Worm (Caenorhabditis elegans) whole organism, L1 larva: ENCODE measurements around the gene pycr-1.

Experiments
- aha-1 ChIP-seq: fragments of 150-350 bp; optimal IDR thresholded peaks from 2 replicates; lab custom pipeline; 2014; ENCODE audit warnings: missing biosample characterization, missing genetic modification characterization
- ama-1 ChIP-seq: fragments of 150-350 bp; optimal IDR thresholded peaks from 2 replicates; lab custom pipeline; 2014
- grh-1 ChIP-seq: fragments of 200-800 bp; sonication (Bioruptor generic); IDR thresholded peaks from 2 replicates; pipeline ENCODE4 v1.3.6; 2022; ENCODE audit warnings: missing genetic modification reagents, missing genetic modification characterization, missing compliant biosample characterization
- lin-39 ChIP-seq: fragments of 150-350 bp; optimal IDR thresholded peaks from 2 replicates; lab custom pipeline; 2014; ENCODE audit warnings: missing biosample characterization, missing genetic modification reagents, missing genetic modification characterization
- lsy-2 ChIP-seq, 2 experiments: fragments of 150-350 bp; optimal IDR thresholded peaks; 2 replicates each; lab custom pipeline; 2014; ENCODE audit warnings: missing biosample characterization in 2 of 2, missing genetic modification characterization in 2 of 2
- nhr-77 ChIP-seq: fragments of 150-350 bp; optimal IDR thresholded peaks from 2 replicates; lab custom pipeline; 2014; ENCODE audit warnings: missing biosample characterization, missing genetic modification characterization
- nhr-90 ChIP-seq: sonication (generic microtip); optimal IDR thresholded peaks from 2 replicates; lab custom pipeline; 2016; ENCODE audit warnings: mild to moderate bottlenecking, missing genetic modification characterization, missing compliant biosample characterization; ENCODE audit not compliant: poor library complexity
- snpc-4 ChIP-seq: fragments of 150-350 bp; optimal IDR thresholded peaks from 2 replicates; lab custom pipeline; 2014; ENCODE audit warnings: missing biosample characterization, missing genetic modification characterization
- unc-62 ChIP-seq: fragments of 150-350 bp; optimal IDR thresholded peaks from 2 replicates; lab custom pipeline; 2014; ENCODE audit warnings: missing biosample characterization, missing genetic modification reagents, missing genetic modification characterization
- vab-15 ChIP-seq: sonication (generic microtip); optimal IDR thresholded peaks from 2 replicates; lab custom pipeline; 2017; ENCODE audit warnings: missing genotype, mild to moderate bottlenecking, missing genetic modification characterization, missing compliant biosample characterization
- ztf-4 ChIP-seq: fragments of 150-350 bp; optimal IDR thresholded peaks from 2 replicates; lab custom pipeline; 2014; ENCODE audit warnings: missing biosample characterization, missing genetic modification characterization

DNA sequence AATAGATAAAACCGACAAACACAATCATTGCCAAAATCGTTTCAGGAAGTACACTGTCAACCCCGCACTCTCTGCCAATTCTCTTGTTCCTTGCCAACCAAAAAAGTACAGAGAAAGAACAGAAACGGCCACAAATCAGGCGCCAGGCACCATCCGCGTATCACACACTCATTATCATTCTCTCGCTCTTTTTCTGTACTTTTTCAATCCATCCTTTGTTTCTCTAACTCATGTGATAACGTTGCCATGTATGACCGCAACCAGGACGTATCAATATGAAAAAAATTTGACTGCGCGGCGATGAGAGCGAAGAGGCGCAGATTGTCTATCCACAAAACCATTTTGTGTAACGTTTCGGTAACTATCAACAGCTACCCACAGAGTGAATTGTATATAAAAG is 42.0 kb upstream of the pycr-1 start, which contains the start of gene col-181:
- no peak for TF ChIP-seq lsy-2 (tag; optimal IDR thresholded peaks at IDR 0.05; lab: Kevin White, UChicago)
- no peak for TF ChIP-seq snpc-4 (tag; lab: Kevin White, UChicago)
- TF ChIP-seq nhr-77 (tag; lab: Kevin White, UChicago): no peak
- TF ChIP-seq grh-1 (GFP tag; lab: Robert Waterston, UW): no peak
- no peak for TF ChIP-seq vab-15
- TF ChIP-seq ztf-4 (tag; lab: Kevin White, UChicago): no peak
- no peak for TF ChIP-seq nhr-90 (tag; lab: Kevin White, UChicago)
- TF ChIP-seq aha-1: no peak
- no peak for TF ChIP-seq unc-62
- TF ChIP-seq lin-39 (tag; lab: Kevin White, UChicago): no peak
- no peak for TF ChIP-seq ama-1
